Worm (Caenorhabditis elegans) whole organism, L2 larva: ENCODE data around the gene srt-55.

Experiments used
- C34F6.9 ChIP-seq: fragments of 150-350 bp; optimal IDR thresholded peaks from 2 replicates; lab custom pipeline; 2014; ENCODE audit warnings: missing biosample characterization, missing genetic modification characterization
- F13H6.1 ChIP-seq: sonication (generic microtip); optimal IDR thresholded peaks from 2 replicates; lab custom pipeline; 2016; ENCODE audit warnings: missing genetic modification characterization, missing compliant biosample characterization
- R02D3.7 ChIP-seq: fragments of 150-350 bp; optimal IDR thresholded peaks from 2 replicates; lab custom pipeline; 2014; ENCODE audit warnings: missing biosample characterization, missing genetic modification characterization
- alr-1 ChIP-seq: fragments of 150-350 bp; optimal IDR thresholded peaks from 2 replicates; lab custom pipeline; 2014; ENCODE audit warnings: missing biosample characterization, missing genetic modification characterization
- ama-1 ChIP-seq: fragments of 150-350 bp; optimal IDR thresholded peaks from 2 replicates; lab custom pipeline; 2018; ENCODE audit warnings: inconsistent platforms
- blmp-1 ChIP-seq: sonication (generic microtip); optimal IDR thresholded peaks from 2 replicates; lab custom pipeline; 2017; ENCODE audit warnings: missing genetic modification characterization, mild to moderate bottlenecking, missing compliant biosample characterization, antibody characterized with exemption, moderate library complexity; ENCODE audit not compliant: insufficient read depth
- ceh-82 ChIP-seq: fragments of 150-350 bp; optimal IDR thresholded peaks from 2 replicates; lab custom pipeline; 2014; ENCODE audit warnings: missing biosample characterization, missing genetic modification characterization
- crh-2 ChIP-seq: sonication (generic microtip); optimal IDR thresholded peaks from 2 replicates; lab custom pipeline; 2017; ENCODE audit warnings: missing biosample characterization, missing genetic modification characterization
- dmd-4 ChIP-seq: sonication (generic microtip); optimal IDR thresholded peaks from 2 replicates; lab custom pipeline; 2017; ENCODE audit warnings: missing biosample characterization, missing genetic modification characterization
- egl-27 ChIP-seq: sonication (generic microtip); optimal IDR thresholded peaks from 3 replicates; lab custom pipeline; 2017; ENCODE audit warnings: missing biosample characterization, missing genetic modification reagents, missing genetic modification characterization
- elt-1 ChIP-seq: fragments of 150-350 bp; optimal IDR thresholded peaks from 2 replicates; lab custom pipeline; 2014; ENCODE audit warnings: missing biosample characterization, missing genetic modification characterization
- elt-3 ChIP-seq: sonication (generic microtip); optimal IDR thresholded peaks from 2 replicates; lab custom pipeline; 2017; ENCODE audit warnings: missing biosample characterization, missing genetic modification characterization
- fos-1 ChIP-seq: fragments of 150-350 bp; optimal IDR thresholded peaks from 2 replicates; lab custom pipeline; 2014; ENCODE audit warnings: missing biosample characterization, missing genetic modification characterization
- gmeb-1 ChIP-seq: fragments of 150-350 bp; optimal IDR thresholded peaks from 2 replicates; lab custom pipeline; 2014; ENCODE audit warnings: missing biosample characterization, missing genetic modification characterization
- lin-13 ChIP-seq: fragments of 150-350 bp; optimal IDR thresholded peaks from 2 replicates; lab custom pipeline; 2014; ENCODE audit warnings: missing biosample characterization, missing genetic modification reagents, missing genetic modification characterization
- lin-39 ChIP-seq: fragments of 150-350 bp; optimal IDR thresholded peaks from 2 replicates; lab custom pipeline; 2014; ENCODE audit warnings: missing biosample characterization, missing genetic modification reagents, missing genetic modification characterization
- lsy-2 ChIP-seq, 2 experiments: fragments of 150-350 bp in 1 of 2; sonication (generic microtip) in 1 of 2; optimal IDR thresholded peaks; 2 replicates each; lab custom pipeline; 2014 to 2017; ENCODE audit warnings: missing biosample characterization in 2 of 2, missing genetic modification characterization in 2 of 2
- mab-5 ChIP-seq: fragments of 150-350 bp; optimal IDR thresholded peaks from 2 replicates; lab custom pipeline; 2014; ENCODE audit warnings: missing biosample characterization, missing genetic modification characterization
- mbf-1 ChIP-seq: sonication (generic microtip); optimal IDR thresholded peaks from 2 replicates; lab custom pipeline; 2017; ENCODE audit warnings: missing biosample characterization, missing genetic modification characterization
- mdl-1 ChIP-seq, 2 experiments: fragments of 150-350 bp in 1 of 2; sonication (generic microtip) in 1 of 2; optimal IDR thresholded peaks; 2 replicates each; lab custom pipeline; 2017; ENCODE audit warnings: missing biosample characterization in 2 of 2, missing genetic modification characterization in 2 of 2
- nhr-10 ChIP-seq: sonication (generic microtip); optimal IDR thresholded peaks from 2 replicates; lab custom pipeline; 2017; ENCODE audit warnings: missing biosample characterization, missing genetic modification characterization
- nhr-11 ChIP-seq: fragments of 150-350 bp; optimal IDR thresholded peaks from 2 replicates; lab custom pipeline; 2014; ENCODE audit warnings: missing biosample characterization, missing genetic modification characterization
- nhr-12 ChIP-seq: fragments of 150-350 bp; optimal IDR thresholded peaks from 2 replicates; lab custom pipeline; 2014; ENCODE audit warnings: missing biosample characterization, missing genetic modification characterization
- nhr-129 ChIP-seq: fragments of 150-350 bp; optimal IDR thresholded peaks from 2 replicates; lab custom pipeline; 2014; ENCODE audit warnings: missing biosample characterization, missing genetic modification characterization
- nhr-21 ChIP-seq: fragments of 150-350 bp; optimal IDR thresholded peaks from 2 replicates; lab custom pipeline; 2014; ENCODE audit warnings: missing biosample characterization, missing genetic modification characterization
- nhr-23 ChIP-seq: fragments of 150-350 bp; optimal IDR thresholded peaks from 2 replicates; lab custom pipeline; 2014; ENCODE audit warnings: missing biosample characterization, missing genetic modification reagents, missing genetic modification characterization
- nhr-237 ChIP-seq: fragments of 150-350 bp; optimal IDR thresholded peaks from 2 replicates; lab custom pipeline; 2014; ENCODE audit warnings: missing biosample characterization, missing genetic modification characterization
- nhr-25 ChIP-seq: fragments of 150-350 bp; sonication (generic microtip); optimal IDR thresholded peaks from 3 replicates; lab custom pipeline; 2014; ENCODE audit warnings: missing biosample characterization, missing genetic modification characterization
- nhr-6 ChIP-seq: fragments of 150-350 bp; optimal IDR thresholded peaks from 2 replicates; lab custom pipeline; 2014; ENCODE audit warnings: missing biosample characterization, missing genetic modification characterization
- nhr-77 ChIP-seq: fragments of 150-350 bp; optimal IDR thresholded peaks from 2 replicates; lab custom pipeline; 2014; ENCODE audit warnings: missing biosample characterization, missing genetic modification characterization
- peb-1 ChIP-seq: fragments of 150-350 bp; optimal IDR thresholded peaks from 2 replicates; lab custom pipeline; 2014; ENCODE audit warnings: missing biosample characterization, missing genetic modification characterization
- sem-4 ChIP-seq: fragments of 150-350 bp; optimal IDR thresholded peaks from 2 replicates; lab custom pipeline; 2014; ENCODE audit warnings: missing biosample characterization, missing genetic modification reagents, missing genetic modification characterization
- skn-1 ChIP-seq: sonication (generic microtip); optimal IDR thresholded peaks from 2 replicates; lab custom pipeline; 2017; ENCODE audit warnings: missing biosample characterization, missing genetic modification characterization
- sma-3 ChIP-seq: sonication (generic microtip); optimal IDR thresholded peaks from 2 replicates; lab custom pipeline; 2016; ENCODE audit warnings: missing genetic modification reagents, missing genetic modification characterization, missing compliant biosample characterization
- sma-9 ChIP-seq, 2 experiments: fragments of 150-350 bp in 1 of 2; sonication (generic microtip) in 1 of 2; optimal IDR thresholded peaks; 2 replicates each; lab custom pipeline; 2014 to 2016; ENCODE audit warnings: missing genetic modification characterization in 2 of 2, mild to moderate bottlenecking in 1 of 2, missing biosample characterization in 1 of 2, missing compliant biosample characterization in 1 of 2, missing genetic modification reagents in 1 of 2, moderate library complexity in 1 of 2
- snpc-4 ChIP-seq: fragments of 150-350 bp; optimal IDR thresholded peaks from 2 replicates; lab custom pipeline; 2014; ENCODE audit warnings: missing biosample characterization, missing genetic modification characterization
- unc-39 ChIP-seq: fragments of 150-350 bp; optimal IDR thresholded peaks from 2 replicates; lab custom pipeline; 2014; ENCODE audit warnings: missing biosample characterization, missing genetic modification characterization
- unc-55 ChIP-seq: fragments of 150-350 bp; sonication (generic microtip); optimal IDR thresholded peaks from 3 replicates; lab custom pipeline; 2014; ENCODE audit warnings: missing biosample characterization, missing genetic modification reagents, missing genetic modification characterization
- unc-62 ChIP-seq: fragments of 150-350 bp; optimal IDR thresholded peaks from 2 replicates; lab custom pipeline; 2014; ENCODE audit warnings: missing biosample characterization, missing genetic modification reagents, missing genetic modification characterization
- zag-1 ChIP-seq: fragments of 150-350 bp; optimal IDR thresholded peaks from 2 replicates; lab custom pipeline; 2014; ENCODE audit warnings: missing biosample characterization, missing genetic modification characterization
- ztf-1 ChIP-seq: fragments of 200-800 bp; sonication (Bioruptor generic); conservative IDR thresholded peaks from 2 replicates; pipeline ENCODE4 v1.3.6; 2022; ENCODE audit warnings: missing genetic modification characterization, missing compliant biosample characterization
- ztf-11 ChIP-seq: sonication (generic microtip); optimal IDR thresholded peaks from 2 replicates; lab custom pipeline; 2017; ENCODE audit warnings: missing biosample characterization, missing genetic modification characterization
- ztf-4 ChIP-seq: fragments of 150-350 bp; optimal IDR thresholded peaks from 2 replicates; lab custom pipeline; 2014; ENCODE audit warnings: missing biosample characterization, missing genetic modification characterization

srt-55 gene

DNA sequence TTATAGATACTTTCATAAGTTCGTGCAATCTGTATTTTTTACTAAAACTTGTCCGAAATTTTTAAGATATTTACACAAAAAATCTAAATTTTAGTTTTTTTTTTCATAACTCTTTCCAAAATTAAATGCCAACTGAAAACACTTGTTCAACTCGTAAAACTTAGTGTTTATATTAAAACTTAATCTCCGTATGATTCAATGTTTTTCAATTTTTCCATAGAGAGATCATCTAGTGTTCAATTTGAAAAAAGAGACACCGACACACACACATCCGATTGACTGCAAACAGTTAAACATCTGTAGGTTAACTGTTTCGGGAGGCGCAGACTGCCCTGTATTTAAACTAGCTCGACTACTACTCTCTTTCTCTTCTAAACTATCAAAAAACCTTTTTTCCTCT, 2.7 kb upstream of the srt-55 start, which contains the start of gene T16H12.9:
TSS of gene T16H12.9 (plus strand) at position 301 of the 400 bp plus-strand sequence.
- TF ChIP-seq crh-2 (tag; lab: Kevin White, UChicago) (no peak), ceh-82 (no peak), lsy-2 (tag; optimal IDR thresholded peaks at IDR 0.05; lab: Kevin White, UChicago) (no peak), nhr-23 (tag; lab: Kevin White, UChicago) (no peak), nhr-21 (tag; lab: Kevin White, UChicago) (no peak), elt-3 (tag; lab: Kevin White, UChicago) (no peak), nhr-77 (tag; lab: Kevin White, UChicago) (no peak), lin-39 (no peak), unc-39 (no peak), R02D3.7 (tag; lab: Kevin White, UChicago) (no peak), mdl-1 (tag; optimal IDR thresholded peaks at IDR 0.05; lab: Kevin White, UChicago) (no peak)
- TF ChIP-seq, all 48 proteins: peak for 0

DNA sequence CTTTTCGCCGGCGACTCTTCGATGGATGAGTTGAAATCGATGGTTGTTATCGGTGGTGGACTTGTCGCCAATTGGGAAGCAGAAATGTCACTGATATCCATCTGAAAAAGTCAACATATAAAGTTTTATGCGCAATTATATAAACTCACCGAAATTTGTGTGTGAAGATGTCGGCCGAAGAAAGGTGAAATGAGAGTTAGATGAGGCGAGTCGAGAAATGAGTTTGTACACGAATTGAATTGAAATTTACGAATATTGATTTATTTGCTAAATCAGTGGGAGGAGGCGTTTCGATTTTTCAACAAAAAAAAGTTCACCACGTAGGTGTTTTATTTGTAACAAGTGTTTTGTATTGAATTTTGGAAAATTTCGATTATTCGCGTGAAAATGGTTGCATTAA, 4.9 kb downstream of the srt-55 start, which contains the start of gene kel-10:
TSS of gene kel-10 (minus strand) at position 101 of the 400 bp plus-strand sequence.
- TF ChIP-seq ztf-4 (tag; lab: Kevin White, UChicago) (no peak), snpc-4 (tag; lab: Kevin White, UChicago) (no peak), nhr-77 (tag; lab: Kevin White, UChicago) (no peak), peb-1 (tag; lab: Kevin White, UChicago) (no peak), crh-2 (tag; lab: Kevin White, UChicago) (no peak), dmd-4 (no peak), ztf-1 (GFP tag; lab: Robert Waterston, UW) (no peak), nhr-237 (no peak), nhr-21 (tag; lab: Kevin White, UChicago) (no peak), lsy-2 (tag; optimal IDR thresholded peaks at IDR 0.05; lab: Kevin White, UChicago) (no peak), ceh-82 (no peak), ztf-11 (tag; lab: Kevin White, UChicago) (no peak), nhr-11 (tag; lab: Kevin White, UChicago) (no peak), nhr-25 (tag; lab: Kevin White, UChicago) (no peak), sma-3 (GFP tag; lab: Kevin White, UChicago) (no peak), alr-1 (tag; lab: Kevin White, UChicago) (no peak), sem-4 (tag; lab: Kevin White, UChicago) (no peak), mbf-1 (tag; lab: Kevin White, UChicago) (no peak), unc-62 (GFP tag; lab: Kevin White, UChicago) (no peak)

DNA sequence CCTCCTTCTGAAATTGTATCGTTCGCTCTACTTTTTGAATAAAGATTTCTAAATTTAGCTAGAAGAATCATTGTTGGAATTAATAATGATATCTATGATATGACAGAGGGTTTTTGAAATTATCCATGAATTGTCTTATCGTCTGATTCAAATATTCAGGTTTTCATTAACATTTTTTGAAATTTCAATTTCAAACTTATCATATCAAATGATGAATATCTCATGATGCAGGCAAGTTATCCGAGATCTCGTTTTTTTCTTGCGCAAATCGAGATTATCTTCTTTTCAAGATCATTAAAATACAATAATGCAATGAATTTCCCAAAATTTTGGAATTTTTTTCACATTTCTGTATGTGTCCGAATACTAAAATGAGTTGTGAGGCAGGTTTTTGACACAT, 8.3 kb downstream of the srt-55 start, which contains the start of gene spop-1:
TSS of gene spop-1 (minus strand) at position 101 of the 400 bp plus-strand sequence.
- TF ChIP-seq nhr-129 = no peak
- TF ChIP-seq nhr-6 (tag; lab: Kevin White, UChicago) = no peak
- no peak for TF ChIP-seq ztf-1 (GFP tag; lab: Robert Waterston, UW)
- no peak for TF ChIP-seq R02D3.7 (tag; lab: Kevin White, UChicago)
- TF ChIP-seq elt-1 = no peak
- no peak for TF ChIP-seq gmeb-1 (tag; lab: Kevin White, UChicago)
- no peak for TF ChIP-seq nhr-10 (tag; lab: Kevin White, UChicago)
- TF ChIP-seq ceh-82 = no peak

DNA sequence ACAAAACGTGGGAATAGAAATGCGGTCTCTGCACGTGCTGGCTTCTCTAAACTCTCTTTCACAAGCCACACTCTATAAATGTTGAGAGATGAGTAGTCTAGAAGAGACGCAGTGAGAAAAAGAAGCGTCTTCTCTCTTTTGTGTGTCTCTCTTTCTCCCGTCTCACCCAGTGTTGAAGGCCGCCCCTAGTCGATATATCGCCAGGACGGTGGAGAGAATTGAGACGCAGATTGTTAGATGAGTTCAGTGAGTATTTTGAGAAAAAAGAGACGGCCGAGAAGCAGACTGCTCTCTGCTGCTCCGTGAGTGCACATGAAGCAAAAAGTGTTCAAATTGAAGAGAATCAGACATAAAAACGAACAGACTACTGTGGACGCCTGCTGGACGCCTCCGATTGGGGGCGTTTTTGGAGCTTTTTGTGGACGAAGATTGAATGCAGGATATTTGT, 9.7 kb downstream of the srt-55 start:
- TF ChIP-seq sem-4 (tag; lab: Kevin White, UChicago) (peak; percentile 85), gmeb-1 (tag; lab: Kevin White, UChicago) (peak; percentile 77), unc-39 (no peak), nhr-129 (peak; percentile 91), egl-27 (tag; lab: Kevin White, UChicago) (peak; percentile 94), nhr-6 (tag; lab: Kevin White, UChicago) (peak; percentile 89), ceh-82 (peak; percentile 45), lin-13 (peak; percentile 83), ama-1 (lab: Kevin White, UChicago) (no peak), lsy-2 (tag; optimal IDR thresholded peaks at IDR 0.05; lab: Kevin White, UChicago) (peak; percentile 81 to 94), unc-62 (GFP tag; lab: Kevin White, UChicago) (peak; percentile 80), nhr-12 (tag; lab: Kevin White, UChicago) (no peak), R02D3.7 (tag; lab: Kevin White, UChicago) (peak; percentile 18), nhr-77 (tag; lab: Kevin White, UChicago) (peak; percentile 59), ztf-1 (GFP tag; lab: Robert Waterston, UW) (no peak), mbf-1 (tag; lab: Kevin White, UChicago) (no peak), nhr-10 (tag; lab: Kevin White, UChicago) (no peak), skn-1 (no peak), mab-5 (tag; lab: Kevin White, UChicago) (peak; percentile 85), C34F6.9 (peak; percentile 97), blmp-1 (tag; lab: Kevin White, UChicago) (peak; percentile 20), nhr-11 (tag; lab: Kevin White, UChicago) (no peak), sma-3 (GFP tag; lab: Kevin White, UChicago) (peak; percentile 77), F13H6.1 (peak; percentile 97), fos-1 (tag; lab: Kevin White, UChicago) (peak; percentile 80), sma-9 (GFP tag; optimal IDR thresholded peaks at IDR 0.05; lab: Kevin White, UChicago) (peak; percentile 94), sma-9 (tag; optimal IDR thresholded peaks at IDR 0.05; lab: Kevin White, UChicago) (no peak), nhr-21 (tag; lab: Kevin White, UChicago) (peak; percentile 85), unc-55 (GFP tag; lab: Kevin White, UChicago) (peak; percentile 92), zag-1 (tag; lab: Kevin White, UChicago) (peak; percentile 86), snpc-4 (tag; lab: Kevin White, UChicago) (peak; percentile 54), nhr-25 (tag; lab: Kevin White, UChicago) (peak; percentile 77), elt-1 (no peak), mdl-1 (tag; optimal IDR thresholded peaks at IDR 0.05; lab: Kevin White, UChicago) (peak; percentile 96 to 97), crh-2 (tag; lab: Kevin White, UChicago) (peak; percentile 90)
